Worm (Caenorhabditis elegans) whole organism, L2 larva: ENCODE data around the gene npp-16.

Experiments used
- F13H6.1 ChIP-seq: sonication (generic microtip); optimal IDR thresholded peaks from 2 replicates; lab custom pipeline; 2016; ENCODE audit warnings: missing genetic modification characterization, missing compliant biosample characterization
- aly-2 ChIP-seq: fragments of 150-350 bp; optimal IDR thresholded peaks from 2 replicates; lab custom pipeline; 2014; ENCODE audit warnings: missing biosample characterization, missing genetic modification characterization
- lsy-2 ChIP-seq, 2 experiments: fragments of 150-350 bp in 1 of 2; sonication (generic microtip) in 1 of 2; optimal IDR thresholded peaks; 2 replicates each; lab custom pipeline; 2014 to 2017; ENCODE audit warnings: missing biosample characterization in 2 of 2, missing genetic modification characterization in 2 of 2

DNA sequence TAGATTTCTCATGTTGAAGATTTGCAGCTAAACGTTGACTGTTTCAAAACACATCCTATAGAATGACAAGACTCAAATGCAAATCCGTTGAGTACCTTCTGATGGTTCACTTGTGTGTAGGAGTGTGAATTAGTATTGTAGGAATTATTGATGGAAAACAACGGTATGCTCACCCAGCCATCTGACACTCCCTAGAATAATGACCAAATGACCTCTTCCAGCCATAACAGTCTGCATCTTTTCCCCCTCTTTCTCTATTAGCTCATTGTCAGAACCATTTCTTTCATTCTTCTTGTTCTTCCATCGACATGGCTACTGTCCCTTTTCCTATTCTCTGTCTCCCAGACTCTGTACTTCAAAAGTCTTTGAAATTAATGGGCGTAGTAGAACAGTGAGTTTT is 7.1 kb upstream of the npp-16 start, which contains the start of gene fbxb-24:
- TF ChIP-seq lsy-2 (tag; optimal IDR thresholded peaks at IDR 0.05; lab: Kevin White, UChicago): no peak
- no peak for TF ChIP-seq aly-2 (tag; lab: Kevin White, UChicago)
- TF ChIP-seq F13H6.1 (tag; lab: Kevin White, UChicago): no peak
